Worm (Caenorhabditis elegans): ENCODE measurements around the gene C14B1.8.

Gene C14B1.8

DNA sequence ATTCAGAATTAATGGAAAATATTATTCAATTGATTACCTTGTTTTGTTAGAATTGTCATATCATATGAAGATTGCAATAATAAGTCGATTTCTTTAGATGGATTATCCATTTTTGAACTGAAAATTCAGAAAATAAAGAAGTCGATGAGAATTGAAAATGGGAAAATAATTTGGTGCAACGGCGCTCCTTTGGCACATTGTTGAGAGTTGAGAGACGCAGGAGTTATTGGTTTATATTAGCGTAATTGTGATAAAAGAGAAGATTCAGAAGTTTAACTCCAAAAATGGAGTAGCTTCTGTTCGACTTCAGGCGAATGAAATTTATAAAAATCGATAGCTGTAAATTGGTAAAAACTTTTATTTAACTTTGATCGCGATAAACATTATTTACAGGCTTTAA, at the start of gene C14B1.8:
Gene C14B1.8, minus strand, starts transcription at position 117 of the 400 bp plus-strand sequence.
- no peak for TF ChIP-seq skn-1 (tag; optimal IDR thresholded peaks at IDR 0.05)
- TF ChIP-seq mab-5 (tag; optimal IDR thresholded peaks at IDR 0.05): no peak
- peak; percentile 62 for TF ChIP-seq unc-55 (GFP tag; optimal IDR thresholded peaks at IDR 0.05)
- TF ChIP-seq egl-27 (tag; optimal IDR thresholded peaks at IDR 0.05): no peak

- TF ChIP-seq C34F6.9 (tag; optimal IDR thresholded peaks at IDR 0.05): no peak
- no peak for TF ChIP-seq nhr-23 (tag; optimal IDR thresholded peaks at IDR 0.05)
- no peak for TF ChIP-seq nhr-6 (tag; optimal IDR thresholded peaks at IDR 0.05)
- TF ChIP-seq ztf-4 (tag; optimal IDR thresholded peaks at IDR 0.05): no peak
- TF ChIP-seq unc-62 (GFP tag; optimal IDR thresholded peaks at IDR 0.05): no peak
- no peak for TF ChIP-seq snpc-4 (tag; optimal IDR thresholded peaks at IDR 0.05)
- no peak for TF ChIP-seq lin-11 (tag; optimal IDR thresholded peaks at IDR 0.05)
- no peak for TF ChIP-seq lin-13 (GFP tag; optimal IDR thresholded peaks at IDR 0.05)
- no peak for TF ChIP-seq ZK546.5 (tag; optimal IDR thresholded peaks at IDR 0.05)
Observed at ce11 chrIII:3768200-3768599, 48.7 kb upstream of the C14B1.8 start, which contains the start of gene gmeb-3. Gene gmeb-3 (plus strand): TSS chrIII:3768500.

DNA sequence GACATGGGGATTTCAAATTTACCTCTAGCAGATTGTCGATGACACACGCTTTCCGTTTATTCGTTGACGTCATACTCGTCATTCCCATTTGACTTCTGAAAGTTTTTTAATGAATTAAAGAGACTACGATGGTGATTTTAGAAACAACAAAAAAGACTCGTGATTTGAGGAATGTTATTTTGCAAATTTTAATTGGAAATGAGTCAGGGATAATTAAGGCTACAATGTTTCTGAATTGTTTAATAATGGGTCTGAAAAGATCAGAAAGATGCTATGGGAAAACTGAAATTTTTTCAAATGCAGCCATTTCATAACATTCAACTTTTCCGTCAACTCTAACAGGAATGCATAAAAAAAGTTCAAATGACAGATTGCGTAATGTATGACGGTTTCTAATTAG, 46.0 kb upstream of the C14B1.8 start, which contains the start of gene C44F1.1:
Gene C44F1.1, minus strand, starts transcription at position 101 of the 400 bp plus-strand sequence.
- no peak for TF ChIP-seq zag-1 (tag; optimal IDR thresholded peaks at IDR 0.05)
- TF ChIP-seq blmp-1 (tag; optimal IDR thresholded peaks at IDR 0.05; ENCODE audit: insufficient read depth): no peak
- TF ChIP-seq ztf-1 (GFP tag; conservative IDR thresholded peaks at IDR 0.05): no peak
- TF ChIP-seq nhr-21 (tag; optimal IDR thresholded peaks at IDR 0.05): no peak
- no peak for TF ChIP-seq ceh-16 (tag; optimal IDR thresholded peaks at IDR 0.05)
- TF ChIP-seq ceh-82 (tag; optimal IDR thresholded peaks at IDR 0.05): no peak

ce11 chrIII:3764584-3764983, 45.1 kb upstream of the C14B1.8 start:
- TF ChIP-seq snpc-4 (tag; optimal IDR thresholded peaks at IDR 0.05) (peak; percentile 13), elt-3 (tag; optimal IDR thresholded peaks at IDR 0.05) (no peak)

DNA sequence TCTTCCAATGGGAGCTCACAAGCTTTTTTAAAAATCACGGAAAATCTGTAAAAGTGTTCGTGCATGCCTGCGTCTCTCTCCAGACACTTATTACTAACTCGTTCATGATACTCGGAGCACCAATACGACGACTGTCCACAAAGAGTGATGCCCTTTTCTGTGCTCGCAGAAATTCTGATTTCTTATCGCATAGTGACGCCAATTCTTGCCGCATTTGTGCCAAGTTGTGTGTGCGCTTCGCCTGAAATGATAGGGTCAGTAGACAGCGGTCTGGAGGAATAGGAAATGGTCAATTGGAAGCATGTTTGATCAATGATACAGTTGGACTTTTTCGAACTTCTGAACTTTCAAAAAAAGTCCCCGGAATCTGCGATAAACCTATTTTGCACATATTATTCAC, 44.6 kb upstream of the C14B1.8 start:
- TF ChIP-seq snpc-4 (tag; optimal IDR thresholded peaks at IDR 0.05) (no peak), fos-1 (tag; optimal IDR thresholded peaks at IDR 0.05) (peak; percentile 87)

DNA sequence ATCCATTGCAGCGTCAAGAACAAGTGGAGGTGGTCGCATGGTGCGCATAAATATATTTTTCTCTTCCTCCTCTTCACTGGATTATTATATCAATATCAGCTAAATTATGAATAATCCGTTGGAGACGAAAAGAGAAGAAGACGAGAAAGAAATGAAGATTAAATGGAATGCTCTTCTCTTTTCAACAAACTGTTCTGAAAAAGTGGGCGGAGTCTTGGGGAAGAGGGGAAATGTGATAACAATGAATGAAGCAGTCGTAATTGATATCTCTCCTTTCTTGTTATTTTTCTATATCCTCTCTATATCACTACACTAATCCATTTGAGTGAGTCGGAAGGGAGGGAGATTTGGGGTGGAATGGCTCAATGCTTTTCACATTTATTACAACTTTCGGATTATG, 39.8 kb upstream of the C14B1.8 start, which contains the start of gene arcp-1:
Gene arcp-1, minus strand, starts transcription at position 101 of the 400 bp plus-strand sequence.
- TF ChIP-seq dmd-4 (tag; optimal IDR thresholded peaks at IDR 0.05) (no peak), nhr-12 (tag; optimal IDR thresholded peaks at IDR 0.05) (no peak), unc-55 (GFP tag; optimal IDR thresholded peaks at IDR 0.05) (no peak), nhr-25 (tag; optimal IDR thresholded peaks at IDR 0.05) (no peak), zag-1 (tag; optimal IDR thresholded peaks at IDR 0.05) (no peak), alr-1 (tag; optimal IDR thresholded peaks at IDR 0.05) (no peak), nhr-10 (tag; optimal IDR thresholded peaks at IDR 0.05) (no peak), nhr-77 (tag; optimal IDR thresholded peaks at IDR 0.05) (no peak), mbf-1 (tag; optimal IDR thresholded peaks at IDR 0.05) (no peak), fos-1 (tag; optimal IDR thresholded peaks at IDR 0.05) (no peak), blmp-1 (tag; optimal IDR thresholded peaks at IDR 0.05; ENCODE audit: insufficient read depth) (no peak), ceh-16 (tag; optimal IDR thresholded peaks at IDR 0.05) (no peak), Y55F3AM.14 (GFP tag; optimal IDR thresholded peaks at IDR 0.05) (no peak), ceh-82 (tag; optimal IDR thresholded peaks at IDR 0.05) (no peak), ama-1 (optimal IDR thresholded peaks at IDR 0.05) (no peak), nhr-21 (tag; optimal IDR thresholded peaks at IDR 0.05) (no peak), lsy-2 (tag; optimal IDR thresholded peaks at IDR 0.05) (no peak)

DNA sequence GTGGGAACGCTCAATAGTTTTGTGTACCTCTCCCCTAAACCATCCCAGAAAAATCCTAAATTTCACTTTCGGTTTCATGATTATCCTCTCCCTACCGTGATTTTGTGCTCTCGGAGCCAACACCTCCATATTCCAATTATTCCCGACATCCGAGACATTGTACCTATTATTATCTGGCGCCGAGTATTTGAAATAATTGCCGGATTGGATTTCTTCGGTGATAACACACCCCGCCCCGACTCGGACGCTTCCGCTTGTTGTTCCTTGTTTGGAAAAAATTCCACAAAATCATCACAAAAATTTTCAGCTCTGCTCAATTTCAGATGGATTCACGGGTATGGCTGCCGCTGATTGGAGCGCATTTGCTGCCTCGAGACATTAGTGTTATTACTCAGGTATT, 25.7 kb upstream of the C14B1.8 start, which contains the start of gene lin-48:
Gene lin-48, plus strand, starts transcription at position 301 of the 400 bp plus-strand sequence.
- TF ChIP-seq snpc-4 (tag; optimal IDR thresholded peaks at IDR 0.05): no peak
- no peak for TF ChIP-seq nhr-25 (tag; optimal IDR thresholded peaks at IDR 0.05)
- no peak for TF ChIP-seq F13H6.1 (tag; optimal IDR thresholded peaks at IDR 0.05)
- TF ChIP-seq skn-1 (tag; optimal IDR thresholded peaks at IDR 0.05): no peak
- TF ChIP-seq aly-2 (tag; optimal IDR thresholded peaks at IDR 0.05): no peak
- no peak for TF ChIP-seq ceh-16 (tag; optimal IDR thresholded peaks at IDR 0.05)
- TF ChIP-seq lin-39 (tag; optimal IDR thresholded peaks at IDR 0.05): no peak
- TF ChIP-seq ZK546.5 (tag; optimal IDR thresholded peaks at IDR 0.05): no peak
- no peak for TF ChIP-seq unc-62 (GFP tag; optimal IDR thresholded peaks at IDR 0.05)
- TF ChIP-seq sma-3 (GFP tag; optimal IDR thresholded peaks at IDR 0.05): no peak

Data from whole organism, L2 larva.